Comparison of ENCODE assay signal across 4 fruit fly cellular contexts in genomic region chr3L:14453260-14453590, dm6.
TF ChIP-seq lines count a peak whose summit lies in the region.

No protein-coding gene starts in this region.

- TF ChIP-seq CTCF in whole organism, embryonic (GFP tag; optimal IDR thresholded peaks at IDR 0.05; lab: Kevin White, UChicago) = no peak

TF ChIP-seq in whole organism, embryonic, 481 proteins besides CTCF, POLR2A, EP300 and RAD21:
- TF ChIP-seq sens (GFP tag; lab: Kevin White, UChicago) (peak; percentile 67), CG8944 (GFP tag; optimal IDR thresholded peaks at IDR 0.05; lab: Kevin White, UChicago) (no peak)
TF ChIP-seq in whole organism, embryonic: peak in this region for 1.

TF ChIP-seq in whole organism, prepupa, 60 proteins besides CTCF, POLR2A, EP300 and RAD21 (continues in another document):
- TF ChIP-seq salr (GFP tag; optimal IDR thresholded peaks at IDR 0.05; lab: Kevin White, UChicago) (no peak), Hr39 (GFP tag; optimal IDR thresholded peaks at IDR 0.05; lab: Kevin White, UChicago) (peak; percentile 54), CG11902 (GFP tag; optimal IDR thresholded peaks at IDR 0.05; lab: Kevin White, UChicago) (peak; percentile 9), Lpt (GFP tag; optimal IDR thresholded peaks at IDR 0.05; lab: Kevin White, UChicago) (no peak), Hr38 (GFP tag; optimal IDR thresholded peaks at IDR 0.05; lab: Kevin White, UChicago) (no peak), CG10631 (GFP tag; optimal IDR thresholded peaks at IDR 0.05; lab: Kevin White, UChicago) (peak; percentile 36), ss (GFP tag; optimal IDR thresholded peaks at IDR 0.05; lab: Kevin White, UChicago) (no peak), CG11762 (GFP tag; optimal IDR thresholded peaks at IDR 0.05; lab: Kevin White, UChicago; ENCODE audit: insufficient read depth) (no peak), esn (GFP tag; optimal IDR thresholded peaks at IDR 0.05; lab: Kevin White, UChicago) (peak; percentile 74), OdsH (GFP tag; optimal IDR thresholded peaks at IDR 0.05; lab: Kevin White, UChicago) (no peak), fd85E (GFP tag; optimal IDR thresholded peaks at IDR 0.05; lab: Kevin White, UChicago) (no peak), CG8319 (GFP tag; optimal IDR thresholded peaks at IDR 0.05; lab: Kevin White, UChicago) (no peak), CG6792 (GFP tag; optimal IDR thresholded peaks at IDR 0.05; lab: Kevin White, UChicago) (peak; percentile 24), CG10669 (GFP tag; optimal IDR thresholded peaks at IDR 0.05; lab: Kevin White, UChicago) (no peak), CG16779 (tag; optimal IDR thresholded peaks at IDR 0.05; lab: Kevin White, UChicago) (no peak), Ets21C (GFP tag; optimal IDR thresholded peaks at IDR 0.05; lab: Kevin White, UChicago) (peak; percentile 46), Sox14 (GFP tag; optimal IDR thresholded peaks at IDR 0.05; lab: Kevin White, UChicago) (peak; percentile 25), CG6163 (GFP tag; IDR thresholded peaks at IDR 0.05; lab: Robert Waterston, UW) (no peak), cyc (GFP tag; optimal IDR thresholded peaks at IDR 0.05; lab: Kevin White, UChicago) (peak; percentile 53), Sox15 (GFP tag; optimal IDR thresholded peaks at IDR 0.05; lab: Kevin White, UChicago) (no peak), vri (GFP tag; optimal IDR thresholded peaks at IDR 0.05; lab: Kevin White, UChicago) (peak; percentile 29), topi (GFP tag; optimal IDR thresholded peaks at IDR 0.05; lab: Kevin White, UChicago) (peak; percentile 73), CG34406 (GFP tag; optimal IDR thresholded peaks at IDR 0.05; lab: Kevin White, UChicago) (peak; percentile 32), dsx (GFP tag; optimal IDR thresholded peaks at IDR 0.05; lab: Kevin White, UChicago; ENCODE audit: poor library complexity, severe bottlenecking) (no peak), fd59A (GFP tag; optimal IDR thresholded peaks at IDR 0.05; lab: Kevin White, UChicago) (no peak), Hr4 (GFP tag; optimal IDR thresholded peaks at IDR 0.05; lab: Kevin White, UChicago) (no peak), Ets96B (tag; optimal IDR thresholded peaks at IDR 0.05; lab: Kevin White, UChicago) (no peak), svp (GFP tag; lab: Kevin White, UChicago) (peak; percentile 87), dac (GFP tag; optimal IDR thresholded peaks at IDR 0.05; lab: Kevin White, UChicago) (no peak), CG15336 (GFP tag; IDR thresholded peaks at IDR 0.05; lab: Robert Waterston, UW) (no peak)

TF ChIP-seq in whole organism, pupa, 21 proteins besides CTCF, POLR2A, EP300 and RAD21:
- TF ChIP-seq Snoo (tag; optimal IDR thresholded peaks at IDR 0.05; lab: Kevin White, UChicago) = peak; percentile 40
- no peak for TF ChIP-seq CG13204 (GFP tag; optimal IDR thresholded peaks at IDR 0.05; lab: Kevin White, UChicago)
- TF ChIP-seq CG9948 (tag; optimal IDR thresholded peaks at IDR 0.05; lab: Kevin White, UChicago) = no peak
- TF ChIP-seq Pif1A (GFP tag; optimal IDR thresholded peaks at IDR 0.05; lab: Kevin White, UChicago) = peak; percentile 45
- TF ChIP-seq fd96Ca (GFP tag; IDR thresholded peaks at IDR 0.05; lab: Robert Waterston, UW) = no peak
- no peak for TF ChIP-seq D1 (tag; optimal IDR thresholded peaks at IDR 0.05; lab: Kevin White, UChicago)
- TF ChIP-seq CG8301 (tag; optimal IDR thresholded peaks at IDR 0.05; lab: Kevin White, UChicago) = no peak
- TF ChIP-seq Ets98B (GFP tag; IDR thresholded peaks at IDR 0.05; lab: Robert Waterston, UW) = no peak
- no peak for TF ChIP-seq rn (GFP tag; IDR thresholded peaks at IDR 0.05; lab: Robert Waterston, UW)
- no peak for TF ChIP-seq CG14655 (GFP tag; optimal IDR thresholded peaks at IDR 0.05; lab: Kevin White, UChicago)
- no peak for TF ChIP-seq CG10348 (GFP tag; IDR thresholded peaks at IDR 0.05; lab: Robert Waterston, UW)

TF ChIP-seq in whole organism, wandering third instar larva, 38 proteins besides CTCF, POLR2A, EP300 and RAD21:
- TF ChIP-seq Hr83 (GFP tag; optimal IDR thresholded peaks at IDR 0.05; lab: Kevin White, UChicago; ENCODE audit: poor library complexity, severe bottlenecking) = no peak
- no peak for TF ChIP-seq CG9705 (GFP tag; optimal IDR thresholded peaks at IDR 0.05; lab: Kevin White, UChicago)
- no peak for TF ChIP-seq Jra (GFP tag; optimal IDR thresholded peaks at IDR 0.05; lab: Kevin White, UChicago)
- peak; percentile 24 for TF ChIP-seq CG32264 (GFP tag; optimal IDR thresholded peaks at IDR 0.05; lab: Kevin White, UChicago)
- peak; percentile 41 for TF ChIP-seq rgr (GFP tag; optimal IDR thresholded peaks at IDR 0.05; lab: Kevin White, UChicago)
- TF ChIP-seq fru (GFP tag; optimal IDR thresholded peaks at IDR 0.05; lab: Kevin White, UChicago) = peak; percentile 64
- no peak for TF ChIP-seq lola (GFP tag; optimal IDR thresholded peaks at IDR 0.05; lab: Kevin White, UChicago)
- peak; percentile 47 for TF ChIP-seq HLH106 (tag; optimal IDR thresholded peaks at IDR 0.05; lab: Kevin White, UChicago)
- peak; percentile 48 for TF ChIP-seq ey (GFP tag; optimal IDR thresholded peaks at IDR 0.05; lab: Kevin White, UChicago)
- TF ChIP-seq GATAd (GFP tag; optimal IDR thresholded peaks at IDR 0.05; lab: Kevin White, UChicago) = no peak
- TF ChIP-seq CrebA (GFP tag; optimal IDR thresholded peaks at IDR 0.05; lab: Kevin White, UChicago; ENCODE audit: borderline replicate concordance) = no peak
- TF ChIP-seq sv (GFP tag; optimal IDR thresholded peaks at IDR 0.05; lab: Kevin White, UChicago) = no peak
- TF ChIP-seq psq (GFP tag; optimal IDR thresholded peaks at IDR 0.05; lab: Kevin White, UChicago) = peak; percentile 37
- TF ChIP-seq woc (GFP tag; optimal IDR thresholded peaks at IDR 0.05; lab: Kevin White, UChicago) = peak; percentile 70
- TF ChIP-seq Sp1 (GFP tag; optimal IDR thresholded peaks at IDR 0.05; lab: Kevin White, UChicago) = peak; percentile 19
- TF ChIP-seq br (GFP tag; optimal IDR thresholded peaks at IDR 0.05; lab: Kevin White, UChicago) = peak; percentile 47
- peak; percentile 41 for TF ChIP-seq Hnf4 (GFP tag; optimal IDR thresholded peaks at IDR 0.05; lab: Kevin White, UChicago)
- no peak for TF ChIP-seq Rel (GFP tag; optimal IDR thresholded peaks at IDR 0.05; lab: Kevin White, UChicago)
- TF ChIP-seq Rel (tag; optimal IDR thresholded peaks at IDR 0.05; lab: Kevin White, UChicago) = no peak
- TF ChIP-seq Mio (GFP tag; optimal IDR thresholded peaks at IDR 0.05; lab: Kevin White, UChicago) = no peak
- peak; percentile 57 for TF ChIP-seq OdsH (GFP tag; optimal IDR thresholded peaks at IDR 0.05; lab: Kevin White, UChicago)
- no peak for TF ChIP-seq Abd-B (GFP tag; optimal IDR thresholded peaks at IDR 0.05; lab: Kevin White, UChicago)
- TF ChIP-seq dsf (GFP tag; optimal IDR thresholded peaks at IDR 0.05; lab: Kevin White, UChicago; ENCODE audit: borderline replicate concordance) = no peak
- no peak for TF ChIP-seq jim (GFP tag; optimal IDR thresholded peaks at IDR 0.05; lab: Kevin White, UChicago)
- peak; percentile 10 for TF ChIP-seq brk (GFP tag; optimal IDR thresholded peaks at IDR 0.05; lab: Kevin White, UChicago)
- no peak for TF ChIP-seq N (GFP tag; optimal IDR thresholded peaks at IDR 0.05; lab: Kevin White, UChicago)
- TF ChIP-seq pan (optimal IDR thresholded peaks at IDR 0.05; lab: Kevin White, UChicago) = no peak
- peak in 1 of 2 experiments; percentile 65 for TF ChIP-seq foxo (GFP tag; optimal IDR thresholded peaks at IDR 0.05; lab: Kevin White, UChicago)
- TF ChIP-seq Myc (optimal IDR thresholded peaks at IDR 0.05; lab: Kevin White, UChicago) = no peak
- no peak for TF ChIP-seq dmrt93B (GFP tag; optimal IDR thresholded peaks at IDR 0.05; lab: Kevin White, UChicago)
- no peak for TF ChIP-seq usp (GFP tag; optimal IDR thresholded peaks at IDR 0.05; lab: Kevin White, UChicago)
- no peak for TF ChIP-seq Dif (GFP tag; optimal IDR thresholded peaks at IDR 0.05; lab: Kevin White, UChicago; ENCODE audit: partially characterized antibody)
- peak; percentile 59 for TF ChIP-seq h (GFP tag; optimal IDR thresholded peaks at IDR 0.05; lab: Kevin White, UChicago)
- TF ChIP-seq Hr78 (GFP tag; optimal IDR thresholded peaks at IDR 0.05; lab: Kevin White, UChicago) = no peak
- TF ChIP-seq sage (GFP tag; optimal IDR thresholded peaks at IDR 0.05; lab: Kevin White, UChicago) = no peak
- TF ChIP-seq dl (GFP tag; optimal IDR thresholded peaks at IDR 0.05; lab: Kevin White, UChicago; ENCODE audit: insufficient read depth in 1 of 2, partially characterized antibody in 2 of 2) = no peak
- TF ChIP-seq Vsx2 (GFP tag; optimal IDR thresholded peaks at IDR 0.05; lab: Kevin White, UChicago; ENCODE audit: partially characterized antibody) = no peak
- TF ChIP-seq Dfd (GFP tag; optimal IDR thresholded peaks at IDR 0.05; lab: Kevin White, UChicago) = no peak
- TF ChIP-seq tai (GFP tag; optimal IDR thresholded peaks at IDR 0.05; lab: Kevin White, UChicago) = no peak

Comparison
In these comparisons a context has a peak if more than half of its experiments do, and no peak if none do; other contexts are left out.
1. Of the 7 proteins assayed by ChIP-seq in both whole organism, embryonic and whole organism, prepupa: peak only in whole organism, embryonic: none; only in whole organism, prepupa: Blimp-1, Hr39 and Sox102F; in both: none; in neither: 4.